Worm (Caenorhabditis elegans): Measurements from ENCODE around the gene C16D9.1.

DNA sequence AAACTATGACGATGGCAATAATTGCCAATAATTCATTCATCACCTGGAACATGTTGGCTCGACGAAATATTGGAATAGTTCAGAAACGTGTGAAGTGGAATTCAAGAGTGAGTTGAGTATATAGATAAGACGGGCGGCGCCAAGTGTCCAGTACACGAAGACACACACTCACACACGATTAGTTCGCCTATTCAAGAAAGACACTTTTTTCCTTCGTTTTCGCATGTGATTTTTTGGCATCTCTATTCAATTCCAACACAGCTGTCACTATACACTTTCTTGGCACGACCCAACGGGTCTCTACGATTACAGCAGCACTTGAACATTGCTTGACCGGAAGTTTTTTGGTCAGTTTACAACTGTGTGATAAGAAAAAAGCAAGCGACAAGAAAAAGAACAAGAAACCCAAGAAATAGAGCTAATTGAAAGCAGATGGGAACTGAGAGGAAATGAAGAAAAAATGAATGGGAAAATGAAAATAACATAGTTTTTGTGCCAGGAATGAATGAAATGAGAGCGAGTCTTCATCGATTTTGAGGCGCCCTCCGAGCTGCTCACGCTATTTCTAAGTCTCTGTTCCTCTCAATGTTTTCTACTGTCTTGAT, 41.4 kb upstream of the C16D9.1 start, which contains the start of gene K07C11.8:
- no peak for TF ChIP-seq ama-1 (optimal IDR thresholded peaks at IDR 0.05)
- no peak for TF ChIP-seq mab-5 (tag; optimal IDR thresholded peaks at IDR 0.05)
- TF ChIP-seq nhr-21 (tag; optimal IDR thresholded peaks at IDR 0.05), result no peak
- TF ChIP-seq nhr-237 (tag; optimal IDR thresholded peaks at IDR 0.05), result no peak
- no peak for TF ChIP-seq dmd-4 (tag; optimal IDR thresholded peaks at IDR 0.05)
- no peak for TF ChIP-seq lin-13 (GFP tag; optimal IDR thresholded peaks at IDR 0.05)
- no peak for TF ChIP-seq R02D3.7 (tag; optimal IDR thresholded peaks at IDR 0.05)
- TF ChIP-seq F13H6.1 (tag; optimal IDR thresholded peaks at IDR 0.05), result no peak
- no peak for TF ChIP-seq nhr-23 (tag; optimal IDR thresholded peaks at IDR 0.05)
- TF ChIP-seq nhr-11 (tag; optimal IDR thresholded peaks at IDR 0.05), result no peak
- TF ChIP-seq unc-62 (GFP tag; optimal IDR thresholded peaks at IDR 0.05), result no peak
- TF ChIP-seq nhr-129 (tag; optimal IDR thresholded peaks at IDR 0.05), result no peak
- no peak for TF ChIP-seq lsy-2 (tag; optimal IDR thresholded peaks at IDR 0.05)
- no peak for TF ChIP-seq lin-11 (tag; optimal IDR thresholded peaks at IDR 0.05)

Measured in whole organism, L2 larva.